Fruit fly (Drosophila melanogaster): ENCODE data around the gene tomboy20.

Gene tomboy20

dm6 chr3R:10726714-10727113, 9.0 kb downstream of the tomboy20 start:
- no peak for TF ChIP-seq rgr (GFP tag; optimal IDR thresholded peaks at IDR 0.05)
- TF ChIP-seq CrebA (GFP tag; optimal IDR thresholded peaks at IDR 0.05; ENCODE audit: borderline replicate concordance), result no peak
- TF ChIP-seq lola (GFP tag; optimal IDR thresholded peaks at IDR 0.05), result no peak
- no peak for TF ChIP-seq jim (GFP tag; optimal IDR thresholded peaks at IDR 0.05)
- TF ChIP-seq Myc (optimal IDR thresholded peaks at IDR 0.05), result no peak
- TF ChIP-seq Dfd (GFP tag; optimal IDR thresholded peaks at IDR 0.05), result no peak
- no peak for TF ChIP-seq foxo (GFP tag; optimal IDR thresholded peaks at IDR 0.05)
- TF ChIP-seq HLH106 (tag; optimal IDR thresholded peaks at IDR 0.05), result no peak
- TF ChIP-seq Dif (GFP tag; optimal IDR thresholded peaks at IDR 0.05; ENCODE audit: partially characterized antibody), result no peak
- TF ChIP-seq fru (GFP tag; optimal IDR thresholded peaks at IDR 0.05), result no peak
- TF ChIP-seq tai (GFP tag; optimal IDR thresholded peaks at IDR 0.05), result no peak
- no peak for TF ChIP-seq N (GFP tag; optimal IDR thresholded peaks at IDR 0.05)
- TF ChIP-seq Vsx2 (GFP tag; optimal IDR thresholded peaks at IDR 0.05; ENCODE audit: partially characterized antibody), result no peak
- TF ChIP-seq sv (GFP tag; optimal IDR thresholded peaks at IDR 0.05), result no peak
- no peak for TF ChIP-seq dsf (GFP tag; optimal IDR thresholded peaks at IDR 0.05; ENCODE audit: borderline replicate concordance)

- no peak for TF ChIP-seq HLH106 (tag; optimal IDR thresholded peaks at IDR 0.05)
- no peak for TF ChIP-seq CrebA (GFP tag; optimal IDR thresholded peaks at IDR 0.05; ENCODE audit: borderline replicate concordance)
- no peak for TF ChIP-seq Myc (optimal IDR thresholded peaks at IDR 0.05)
- TF ChIP-seq Vsx2 (GFP tag; optimal IDR thresholded peaks at IDR 0.05; ENCODE audit: partially characterized antibody), result no peak
- TF ChIP-seq Mio (GFP tag; optimal IDR thresholded peaks at IDR 0.05), result no peak
- TF ChIP-seq lola (GFP tag; optimal IDR thresholded peaks at IDR 0.05), result no peak
- no peak for TF ChIP-seq ey (GFP tag; optimal IDR thresholded peaks at IDR 0.05)
Observed at dm6 chr3R:10714498-10714897, 21.3 kb downstream of the tomboy20 start, which contains the start of gene CG4073. CG4073 (plus strand) TSS chr3R:10714798.

dm6 chr3R:10711148-10711547, 24.6 kb downstream of the tomboy20 start, which contains the start of gene CG14689:
CG14689 (minus strand) TSS chr3R:10711248.
- TF ChIP-seq Hr78 (GFP tag; optimal IDR thresholded peaks at IDR 0.05) (no peak), lola (GFP tag; optimal IDR thresholded peaks at IDR 0.05) (no peak), N (GFP tag; optimal IDR thresholded peaks at IDR 0.05) (no peak), brk (GFP tag; optimal IDR thresholded peaks at IDR 0.05) (no peak), Abd-B (GFP tag; optimal IDR thresholded peaks at IDR 0.05) (no peak), dsf (GFP tag; optimal IDR thresholded peaks at IDR 0.05; ENCODE audit: borderline replicate concordance) (no peak), GATAd (GFP tag; optimal IDR thresholded peaks at IDR 0.05) (no peak), CrebA (GFP tag; optimal IDR thresholded peaks at IDR 0.05; ENCODE audit: borderline replicate concordance) (no peak), Sp1 (GFP tag; optimal IDR thresholded peaks at IDR 0.05) (no peak), psq (GFP tag; optimal IDR thresholded peaks at IDR 0.05) (no peak), CG32264 (GFP tag; optimal IDR thresholded peaks at IDR 0.05) (no peak), jim (GFP tag; optimal IDR thresholded peaks at IDR 0.05) (no peak), rgr (GFP tag; optimal IDR thresholded peaks at IDR 0.05) (no peak)

- TF ChIP-seq CG9705 (GFP tag; optimal IDR thresholded peaks at IDR 0.05) (no peak), usp (GFP tag; optimal IDR thresholded peaks at IDR 0.05) (no peak), Sp1 (GFP tag; optimal IDR thresholded peaks at IDR 0.05) (no peak), Abd-B (GFP tag; optimal IDR thresholded peaks at IDR 0.05) (no peak), Hnf4 (GFP tag; optimal IDR thresholded peaks at IDR 0.05) (no peak), rgr (GFP tag; optimal IDR thresholded peaks at IDR 0.05) (no peak), dl (GFP tag; optimal IDR thresholded peaks at IDR 0.05; ENCODE audit: insufficient read depth in 1 of 2, partially characterized antibody in 2 of 2) (no peak), Dif (GFP tag; optimal IDR thresholded peaks at IDR 0.05; ENCODE audit: partially characterized antibody) (no peak), sv (GFP tag; optimal IDR thresholded peaks at IDR 0.05) (no peak), Mio (GFP tag; optimal IDR thresholded peaks at IDR 0.05) (no peak), Jra (GFP tag; optimal IDR thresholded peaks at IDR 0.05) (no peak), Hr78 (GFP tag; optimal IDR thresholded peaks at IDR 0.05) (no peak), tai (GFP tag; optimal IDR thresholded peaks at IDR 0.05) (no peak)
Observed at dm6 chr3R:10709264-10709663, 26.5 kb downstream of the tomboy20 start, which contains the start of gene CG31373. CG31373 (minus strand) TSS chr3R:10709364.

- TF ChIP-seq sage (GFP tag; optimal IDR thresholded peaks at IDR 0.05) (no peak), jim (GFP tag; optimal IDR thresholded peaks at IDR 0.05) (no peak), brk (GFP tag; optimal IDR thresholded peaks at IDR 0.05) (no peak), Hr78 (GFP tag; optimal IDR thresholded peaks at IDR 0.05) (no peak), dsf (GFP tag; optimal IDR thresholded peaks at IDR 0.05; ENCODE audit: borderline replicate concordance) (no peak), rgr (GFP tag; optimal IDR thresholded peaks at IDR 0.05) (no peak), Dif (GFP tag; optimal IDR thresholded peaks at IDR 0.05; ENCODE audit: partially characterized antibody) (no peak)
Observed at dm6 chr3R:10708169-10708568, 27.6 kb downstream of the tomboy20 start, which contains the start of gene CG31278. CG31278 (minus strand) TSS chr3R:10708340.

All from whole organism, wandering third instar larva.